Worm (Caenorhabditis elegans): ENCODE data around the gene clec-227.

DNA sequence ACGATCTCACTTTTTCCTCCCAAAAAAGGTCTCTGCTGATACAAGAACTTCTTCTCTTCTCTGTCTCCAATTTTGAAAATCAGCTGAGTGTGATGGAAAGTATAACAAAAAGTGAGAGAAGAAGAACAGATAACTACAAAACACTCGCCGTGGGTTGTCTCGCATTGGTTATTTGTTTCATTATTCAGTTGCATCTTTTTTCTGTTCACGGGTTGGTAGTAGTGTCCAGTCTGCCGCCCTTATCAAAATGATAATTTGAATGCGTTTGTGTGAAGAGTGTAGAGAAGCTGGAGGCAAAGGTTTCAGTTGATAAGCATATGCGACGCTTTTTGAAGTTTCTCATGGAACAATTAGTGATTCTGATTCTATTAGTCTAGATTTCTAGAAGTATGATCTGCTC is 30.7 kb downstream of the clec-227 start:
- TF ChIP-seq lin-13 (tag; optimal IDR thresholded peaks at IDR 0.05) (no peak), mep-1 (tag; optimal IDR thresholded peaks at IDR 0.05) (no peak), snpc-4 (tag; optimal IDR thresholded peaks at IDR 0.05) (no peak), ceh-39 (tag; optimal IDR thresholded peaks at IDR 0.05) (no peak), unc-62 (GFP tag; optimal IDR thresholded peaks at IDR 0.05) (no peak), mls-2 (tag; optimal IDR thresholded peaks at IDR 0.05) (no peak), ham-2 (GFP tag; optimal IDR thresholded peaks at IDR 0.05) (no peak), ztf-11 (tag; optimal IDR thresholded peaks at IDR 0.05) (no peak), zip-8 (tag; optimal IDR thresholded peaks at IDR 0.05) (no peak), pha-4 (tag; optimal IDR thresholded peaks at IDR 0.05) (no peak), unc-39 (tag; optimal IDR thresholded peaks at IDR 0.05) (no peak), hlh-1 (tag; optimal IDR thresholded peaks at IDR 0.05) (no peak)
